Worm (Caenorhabditis elegans) whole organism, dauer: Measurements from ENCODE around the gene ymel-1.

Experiments
- unc-62 ChIP-seq: sonication (generic microtip); optimal IDR thresholded peaks from 2 replicates; lab custom pipeline; 2017; ENCODE audit warnings: missing biosample characterization, missing genetic modification reagents, missing genetic modification characterization

Gene ymel-1

ce11 chrIII:10415822-10416221, at the start of gene ymel-1:
Gene ymel-1 (plus strand): TSS chrIII:10416139.
- no peak for TF ChIP-seq unc-62 (GFP tag; lab: Kevin White, UChicago)

ce11 chrIII:10367355-10367909, 48.5 kb upstream of the ymel-1 start:
- no peak for TF ChIP-seq unc-62 (GFP tag; lab: Kevin White, UChicago)

- TF ChIP-seq unc-62 (GFP tag; lab: Kevin White, UChicago): no peak
These were observed 42.1 kb upstream of the ymel-1 start for ce11 chrIII:10373845-10374244.

- TF ChIP-seq unc-62 (GFP tag; lab: Kevin White, UChicago): no peak
These were observed 39.9 kb upstream of the ymel-1 start for ce11 chrIII:10376041-10376440.

ce11 chrIII:10378899-10379298, 37.0 kb upstream of the ymel-1 start:
- no peak for TF ChIP-seq unc-62 (GFP tag; lab: Kevin White, UChicago)

ce11 chrIII:10379632-10380031, 36.3 kb upstream of the ymel-1 start:
- no peak for TF ChIP-seq unc-62 (GFP tag; lab: Kevin White, UChicago)

- TF ChIP-seq unc-62 (GFP tag; lab: Kevin White, UChicago): no peak
These were observed 35.3 kb upstream of the ymel-1 start for ce11 chrIII:10380640-10381039.

ce11 chrIII:10381473-10381872, 34.5 kb upstream of the ymel-1 start, which contains the start of gene C38H2.2:
Gene C38H2.2 (plus strand): TSS chrIII:10381773.
- TF ChIP-seq unc-62 (GFP tag; lab: Kevin White, UChicago): no peak

ce11 chrIII:10383804-10384203, 32.1 kb upstream of the ymel-1 start:
- no peak for TF ChIP-seq unc-62 (GFP tag; lab: Kevin White, UChicago)

ce11 chrIII:10386476-10386875, 29.5 kb upstream of the ymel-1 start, which contains the start of gene C38H2.3:
Gene C38H2.3 (minus strand): TSS chrIII:10386576.
- no peak for TF ChIP-seq unc-62 (GFP tag; lab: Kevin White, UChicago)

ce11 chrIII:10389608-10390007, 26.3 kb upstream of the ymel-1 start:
- TF ChIP-seq unc-62 (GFP tag; lab: Kevin White, UChicago): no peak

- no peak for TF ChIP-seq unc-62 (GFP tag; lab: Kevin White, UChicago)
These were observed 24.3 kb upstream of the ymel-1 start, which contains the start of gene M03C11.9 for ce11 chrIII:10391628-10392027. Gene M03C11.9 (minus strand): TSS chrIII:10391728.

ce11 chrIII:10395990-10396389, 19.9 kb upstream of the ymel-1 start, which contains the start of gene M03C11.1:
Gene M03C11.1 (minus strand): TSS chrIII:10396090.
- no peak for TF ChIP-seq unc-62 (GFP tag; lab: Kevin White, UChicago)

- TF ChIP-seq unc-62 (GFP tag; lab: Kevin White, UChicago): no peak
These were observed 18.9 kb upstream of the ymel-1 start for ce11 chrIII:10396891-10397502.

- TF ChIP-seq unc-62 (GFP tag; lab: Kevin White, UChicago): no peak
These were observed 17.0 kb upstream of the ymel-1 start for ce11 chrIII:10398919-10399318.

- no peak for TF ChIP-seq unc-62 (GFP tag; lab: Kevin White, UChicago)
These were observed 11.0 kb upstream of the ymel-1 start, which contains the start of the genes M03C11.3 and chl-1 for ce11 chrIII:10404918-10405317. Gene M03C11.3 (plus strand): TSS chrIII:10405070. Gene chl-1 (minus strand): TSS chrIII:10405240.

ce11 chrIII:10407198-10407663, 8.7 kb upstream of the ymel-1 start, which contains the start of gene hat-1:
Gene hat-1 (minus strand): TSS chrIII:10407248.
- no peak for TF ChIP-seq unc-62 (GFP tag; lab: Kevin White, UChicago)
